Worm (Caenorhabditis elegans) whole organism, L4 larva: Measurements from ENCODE around the gene F58G11.4.

Experiments
- Y105C5A.15 ChIP-seq: fragments of 200-800 bp; sonication (Bioruptor generic); IDR thresholded peaks from 2 replicates; pipeline ENCODE4 v1.3.6; 2022; ENCODE audit warnings: missing genetic modification characterization, missing compliant biosample characterization
- tag-97 ChIP-seq: fragments of 200-800 bp; sonication (Bioruptor generic); IDR thresholded peaks from 2 replicates; pipeline ENCODE4 v1.3.6; 2022; ENCODE audit warnings: missing genetic modification characterization, missing compliant biosample characterization
- zfp-2 ChIP-seq: sonication (generic microtip); optimal IDR thresholded peaks from 2 replicates; lab custom pipeline; 2016; ENCODE audit warnings: mild to moderate bottlenecking, missing genetic modification characterization, missing compliant biosample characterization

F58G11.4 gene

DNA sequence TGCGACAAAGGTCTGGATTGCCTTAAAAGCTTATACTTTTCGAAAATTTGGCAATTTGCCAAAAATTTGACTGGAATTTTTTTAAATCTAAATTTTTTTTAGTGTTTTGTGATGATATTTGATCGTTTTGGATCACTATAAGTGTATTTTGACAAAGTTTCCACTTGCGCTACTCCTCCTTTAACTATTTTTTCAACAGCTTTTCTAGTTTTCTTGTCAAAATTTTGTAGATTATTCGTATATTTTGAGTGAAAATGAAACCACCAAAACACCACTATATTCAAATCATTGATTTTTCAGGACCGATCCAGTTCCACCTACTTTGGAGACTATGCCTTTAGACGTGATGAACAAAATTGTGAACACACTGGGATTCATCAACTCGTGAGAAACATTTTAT, 53.2 kb downstream of the F58G11.4 start, which contains the start of gene fbxa-181:
fbxa-181 (plus strand) TSS at position 301 of the 400 bp plus-strand sequence.
- TF ChIP-seq zfp-2 (tag; lab: Kevin White, UChicago) (no peak), Y105C5A.15 (GFP tag; lab: Robert Waterston, UW) (no peak), tag-97 (GFP tag; lab: Robert Waterston, UW) (no peak)
